Fruit fly (Drosophila melanogaster): ENCODE measurements around the gene eIF4E1.
A peak's percentile ranks its signal among the peaks of the same experiment; 100 is the strongest.

The eIF4E1 gene

DNA sequence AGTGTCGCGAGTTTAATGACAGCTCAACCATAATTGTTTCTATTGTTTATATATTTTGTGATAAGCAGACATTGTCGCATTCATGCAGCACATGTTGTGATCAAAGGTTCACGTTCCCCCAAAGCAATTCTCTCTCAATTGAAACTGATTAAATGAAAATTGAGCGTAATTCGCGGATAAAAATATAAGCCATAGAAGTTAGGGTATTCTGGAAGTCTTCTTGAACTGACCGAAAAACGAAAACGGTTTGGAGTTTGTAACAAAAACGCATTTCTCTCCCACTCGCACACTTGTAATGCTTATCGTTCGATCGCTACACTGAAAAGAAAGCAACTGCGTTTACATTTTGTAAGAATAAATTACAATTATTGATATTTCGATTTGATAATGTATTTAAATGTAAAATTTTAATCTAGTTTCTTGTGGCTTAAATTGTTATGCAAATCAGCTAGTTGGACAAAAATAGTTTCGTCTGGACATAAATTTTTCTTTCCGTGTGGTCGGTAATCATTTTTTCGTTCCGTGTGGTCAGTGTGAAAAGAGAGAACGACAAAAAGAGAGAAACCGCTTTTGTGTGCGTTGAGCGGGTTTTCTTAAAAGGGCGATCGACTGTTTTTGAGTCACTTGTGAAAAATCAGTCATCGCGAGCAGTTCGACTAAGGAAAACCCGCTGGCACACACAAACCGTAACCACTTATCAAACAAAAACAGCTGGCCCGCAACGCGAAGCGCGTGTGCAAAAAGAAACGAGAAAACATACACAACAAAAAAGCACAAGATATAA is 20.6 kb upstream of the eIF4E1 start, which contains the start of gene aay (continued):
- TF ChIP-seq Dbx (GFP tag; IDR thresholded peaks at IDR 0.05): peak; percentile 97
- TF ChIP-seq CG10267 (tag; optimal IDR thresholded peaks at IDR 0.05): peak; percentile 99
- peak; percentile 100 for TF ChIP-seq CG2712 (tag; optimal IDR thresholded peaks at IDR 0.05)
- peak; percentile 97 for TF ChIP-seq CG5245 (GFP tag; optimal IDR thresholded peaks at IDR 0.05)
- peak; percentile 97 for TF ChIP-seq jing (GFP tag; optimal IDR thresholded peaks at IDR 0.05)
- TF ChIP-seq CG34224 (GFP tag; IDR thresholded peaks at IDR 0.05; ENCODE audit: partially characterized antibody): peak; percentile 57; the same call in 2 of the 3 replicates
- peak; percentile 99 for TF ChIP-seq CG17328 (GFP tag; IDR thresholded peaks at IDR 0.05)
- TF ChIP-seq Elba2 (GFP tag; optimal IDR thresholded peaks at IDR 0.05): peak; percentile 93
- TF ChIP-seq Dref (GFP tag; IDR thresholded peaks at IDR 0.05): peak; percentile 40
- TF ChIP-seq CG10366 (GFP tag; IDR thresholded peaks at IDR 0.05): peak; percentile 98
- peak; percentile 99 for TF ChIP-seq az2 (GFP tag; optimal IDR thresholded peaks at IDR 0.05)
- TF ChIP-seq odd (GFP tag; optimal IDR thresholded peaks at IDR 0.05): peak; percentile 98
- no peak for TF ChIP-seq zen2 (GFP tag; IDR thresholded peaks at IDR 0.05; ENCODE audit: partially characterized antibody)
- TF ChIP-seq sr (GFP tag; IDR thresholded peaks at IDR 0.05): peak; percentile 94
- peak; percentile 99 for TF ChIP-seq Sox100B (GFP tag; optimal IDR thresholded peaks at IDR 0.05)
- peak; percentile 98 for TF ChIP-seq esg (GFP tag; conservative IDR thresholded peaks at IDR 0.05)
- peak; percentile 98 for TF ChIP-seq CG33557 (GFP tag; optimal IDR thresholded peaks at IDR 0.05)
- TF ChIP-seq Six4 (GFP tag; optimal IDR thresholded peaks at IDR 0.05): peak; percentile 99
- TF ChIP-seq CG6254 (GFP tag; optimal IDR thresholded peaks at IDR 0.05): peak; percentile 97
- peak; percentile 60 to 80 for TF ChIP-seq Trl (optimal IDR thresholded peaks at IDR 0.05)
- peak; percentile 95 for TF ChIP-seq Trl (GFP tag; optimal IDR thresholded peaks at IDR 0.05)
- peak; percentile 98 to 99 for TF ChIP-seq Hr51 (GFP tag; optimal IDR thresholded peaks at IDR 0.05)
- peak; percentile 94 for TF ChIP-seq CG31224 (GFP tag; IDR thresholded peaks at IDR 0.05)
- no peak; the same call in 1 of the 2 replicates for TF ChIP-seq CG42726 (GFP tag; IDR thresholded peaks at IDR 0.05; ENCODE audit: partially characterized antibody)
- TF ChIP-seq CG12659 (GFP tag; optimal IDR thresholded peaks at IDR 0.05): peak; percentile 99
- peak; percentile 96 for TF ChIP-seq NC2β (GFP tag; optimal IDR thresholded peaks at IDR 0.05)
- peak; percentile 76 for TF ChIP-seq Sry-β (GFP tag; optimal IDR thresholded peaks at IDR 0.05)
- peak; percentile 95 for TF ChIP-seq repo (GFP tag; optimal IDR thresholded peaks at IDR 0.05)
- TF ChIP-seq CG7928 (GFP tag; optimal IDR thresholded peaks at IDR 0.05): peak; percentile 82
- TF ChIP-seq CG32772 (GFP tag; IDR thresholded peaks at IDR 0.05): peak; percentile 98
- TF ChIP-seq Antp (GFP tag; optimal IDR thresholded peaks at IDR 0.05): peak; percentile 91
- no peak; the same call in 2 of the 3 replicates for TF ChIP-seq knrl (GFP tag; IDR thresholded peaks at IDR 0.05; ENCODE audit: partially characterized antibody)
- peak; percentile 98 for TF ChIP-seq Meics (GFP tag; optimal IDR thresholded peaks at IDR 0.05)
- peak; percentile 97 for TF ChIP-seq Awh (GFP tag; IDR thresholded peaks at IDR 0.05)
- TF ChIP-seq nom (GFP tag; optimal IDR thresholded peaks at IDR 0.05): peak; percentile 94
- TF ChIP-seq Opbp (GFP tag; IDR thresholded peaks at IDR 0.05; ENCODE audit: partially characterized antibody): no peak
- TF ChIP-seq jigr1 (GFP tag; IDR thresholded peaks at IDR 0.05): peak; percentile 95
- TF ChIP-seq Sin3A (optimal IDR thresholded peaks at IDR 0.05): no peak
- TF ChIP-seq Myb (GFP tag; optimal IDR thresholded peaks at IDR 0.05): peak; percentile 86
- peak; percentile 76 for TF ChIP-seq HmgD (GFP tag; optimal IDR thresholded peaks at IDR 0.05)
- TF ChIP-seq croc (GFP tag; conservative IDR thresholded peaks at IDR 0.05): peak; percentile 98
- TF ChIP-seq fd3F (GFP tag; optimal IDR thresholded peaks at IDR 0.05): peak; percentile 98
- peak; percentile 51 for TF ChIP-seq CG9797 (GFP tag; optimal IDR thresholded peaks at IDR 0.05)
- peak; percentile 96 for TF ChIP-seq dan (GFP tag; IDR thresholded peaks at IDR 0.05)
- TF ChIP-seq CG30403 (GFP tag; optimal IDR thresholded peaks at IDR 0.05): peak; percentile 99
- TF ChIP-seq Dfd (GFP tag; optimal IDR thresholded peaks at IDR 0.05): peak in 1 of 2 experiments; percentile 86
- peak; percentile 97 for TF ChIP-seq wor (GFP tag; IDR thresholded peaks at IDR 0.05)
- TF ChIP-seq CG11695 (GFP tag; IDR thresholded peaks at IDR 0.05): peak; percentile 98
- peak; percentile 99 for TF ChIP-seq CG17829 (tag; optimal IDR thresholded peaks at IDR 0.05)
